Fruit fly (Drosophila melanogaster) whole organism, embryonic: Measurements from ENCODE around the gene Vinc.

Experiments
- ATbp ChIP-seq: fragments of 200-800 bp; sonication (Bioruptor generic); optimal IDR thresholded peaks from 2 replicates; lab custom pipeline; 2017; ENCODE audit warnings: missing biosample characterization, mild to moderate bottlenecking, missing genetic modification characterization, missing genetic modification reagents
- Atf-2 ChIP-seq: fragments of 200-800 bp; sonication (Bioruptor generic); optimal IDR thresholded peaks from 2 replicates; lab custom pipeline; 2016; ENCODE audit warnings: missing biosample characterization, missing genetic modification characterization
- Atf6 ChIP-seq: fragments of 200-800 bp; sonication (Bioruptor generic); IDR thresholded peaks from 2 replicates; pipeline ENCODE4 v1.3.6; 2022; ENCODE audit warnings: missing biosample characterization, missing genetic modification characterization
- CG11093 ChIP-seq: fragments of 200-800 bp; sonication (Bioruptor generic); IDR thresholded peaks from 3 replicates; pipeline ENCODE4 v1.3.6; 2022; ENCODE audit warnings: missing biosample characterization, missing genetic modification characterization
- CG11398 ChIP-seq: fragments of 200-800 bp; sonication (Bioruptor generic); optimal IDR thresholded peaks from 2 replicates; lab custom pipeline; 2016; ENCODE audit warnings: missing biosample characterization, missing genetic modification characterization
- CG1233 ChIP-seq: fragments of 200-800 bp; sonication (Bioruptor generic); optimal IDR thresholded peaks from 4 replicates; lab custom pipeline; 2018; ENCODE audit warnings: missing biosample characterization, mild to moderate bottlenecking, missing genetic modification characterization
- CG12744 ChIP-seq: fragments of 200-800 bp; sonication (Bioruptor generic); optimal IDR thresholded peaks from 2 replicates; lab custom pipeline; 2016; ENCODE audit warnings: missing biosample characterization, missing genetic modification characterization
- CG13296 ChIP-seq: fragments of 200-800 bp; sonication (Bioruptor generic); optimal IDR thresholded peaks from 3 replicates; lab custom pipeline; 2018; ENCODE audit warnings: missing biosample characterization, mild to moderate bottlenecking, missing genetic modification characterization
- CG13424 ChIP-seq: fragments of 200-800 bp; sonication (Bioruptor generic); optimal IDR thresholded peaks from 2 replicates; lab custom pipeline; 2019; ENCODE audit warnings: missing biosample characterization, mild to moderate bottlenecking, missing genetic modification characterization, moderate library complexity
- CG17361 ChIP-seq: fragments of 200-800 bp; sonication (Bioruptor generic); IDR thresholded peaks from 3 replicates; pipeline ENCODE4 v1.3.6; 2022; ENCODE audit warnings: missing biosample characterization, missing genetic modification characterization
- CG2875 ChIP-seq: fragments of 200-800 bp; sonication (Bioruptor generic); optimal IDR thresholded peaks from 2 replicates; lab custom pipeline; 2017; ENCODE audit warnings: missing biosample characterization, mild to moderate bottlenecking, missing genetic modification characterization, missing genetic modification reagents
- CG30403 ChIP-seq: fragments of 200-800 bp; sonication (Bioruptor generic); optimal IDR thresholded peaks from 3 replicates; lab custom pipeline; 2016; ENCODE audit warnings: missing biosample characterization, missing genetic modification characterization
- CG30431 ChIP-seq: fragments of 200-800 bp; sonication (Bioruptor generic); optimal IDR thresholded peaks from 2 replicates; lab custom pipeline; 2017; ENCODE audit warnings: missing biosample characterization, missing genetic modification characterization
- CG3407 ChIP-seq: fragments of 200-800 bp; sonication (Bioruptor generic); optimal IDR thresholded peaks from 2 replicates; lab custom pipeline; 2018; ENCODE audit warnings: missing biosample characterization, mild to moderate bottlenecking, missing genetic modification characterization
- CG34376 ChIP-seq: fragments of 200-800 bp; sonication (Bioruptor generic); optimal IDR thresholded peaks from 2 replicates; lab custom pipeline; 2018; ENCODE audit warnings: missing biosample characterization, mild to moderate bottlenecking, missing genetic modification characterization
- CG7745 ChIP-seq: fragments of 200-800 bp; sonication (Bioruptor generic); optimal IDR thresholded peaks from 2 replicates; lab custom pipeline; 2018; ENCODE audit warnings: missing biosample characterization, mild to moderate bottlenecking, missing genetic modification characterization, moderate library complexity
- CG7963 ChIP-seq: fragments of 200-800 bp; sonication (Bioruptor generic); IDR thresholded peaks from 3 replicates; pipeline ENCODE4 v1.3.6; 2022; ENCODE audit warnings: missing biosample characterization, missing genetic modification characterization; ENCODE audit not compliant: partially characterized antibody
- CG7987 ChIP-seq: fragments of 200-800 bp; sonication (Bioruptor generic); optimal IDR thresholded peaks from 2 replicates; lab custom pipeline; 2018; ENCODE audit warnings: missing biosample characterization, mild to moderate bottlenecking, missing genetic modification characterization, moderate library complexity
- CG8290 ChIP-seq, 3 experiments: fragments of 200-800 bp; sonication (Bioruptor generic); optimal IDR thresholded peaks; 2 replicates each; lab custom pipeline; 2016 to 2019; ENCODE audit warnings: missing biosample characterization in 3 of 3, missing genetic modification characterization in 3 of 3, mild to moderate bottlenecking in 2 of 3, moderate library complexity in 1 of 3
- CG8359 ChIP-seq: fragments of 200-800 bp; sonication (Bioruptor generic); optimal IDR thresholded peaks from 2 replicates; lab custom pipeline; 2017; ENCODE audit warnings: missing biosample characterization, mild to moderate bottlenecking, missing genetic modification characterization, borderline replicate concordance
- CG9215 ChIP-seq: fragments of 200-800 bp; sonication (Bioruptor generic); IDR thresholded peaks from 2 replicates; pipeline ENCODE4 v1.3.6; 2022; ENCODE audit warnings: missing biosample characterization, missing genetic modification characterization
- CkIIα-i1 ChIP-seq: fragments of 200-800 bp; sonication (Bioruptor generic); IDR thresholded peaks from 2 replicates; pipeline ENCODE4 v1.3.6; 2022; ENCODE audit warnings: missing biosample characterization, missing genetic modification characterization
- CrebB ChIP-seq: fragments of 200-800 bp; sonication (Bioruptor generic); optimal IDR thresholded peaks from 3 replicates; lab custom pipeline; 2018; ENCODE audit warnings: missing biosample characterization, mild to moderate bottlenecking, missing genetic modification characterization
- Deaf1 ChIP-seq: fragments of 200-800 bp; optimal IDR thresholded peaks from 3 replicates; lab custom pipeline; 2019; ENCODE audit warnings: missing biosample characterization, mild to moderate bottlenecking, missing genetic modification characterization, moderate library complexity
- Dll ChIP-seq: fragments of 200-800 bp; sonication (Bioruptor generic); IDR thresholded peaks from 4 replicates; pipeline ENCODE4 v1.3.6; 2022; ENCODE audit warnings: missing biosample characterization, missing genetic modification characterization; ENCODE audit not compliant: partially characterized antibody
- Drgx ChIP-seq: fragments of 200-800 bp; sonication (Bioruptor generic); IDR thresholded peaks from 2 replicates; pipeline ENCODE4 v1.3.6; 2022; ENCODE audit warnings: missing biosample characterization, missing genetic modification characterization
- HLH4C ChIP-seq: fragments of 200-800 bp; sonication (Bioruptor generic); IDR thresholded peaks from 3 replicates; pipeline ENCODE4 v1.3.6; 2022; ENCODE audit warnings: missing biosample characterization, missing genetic modification characterization; ENCODE audit not compliant: partially characterized antibody
- HLHmδ ChIP-seq: fragments of 200-800 bp; sonication (Bioruptor generic); optimal IDR thresholded peaks from 2 replicates; lab custom pipeline; 2018; ENCODE audit warnings: missing biosample characterization, mild to moderate bottlenecking, missing genetic modification characterization, moderate library complexity
- HmgZ ChIP-seq: fragments of 200-800 bp; sonication (Bioruptor generic); optimal IDR thresholded peaks from 2 replicates; lab custom pipeline; 2018; ENCODE audit warnings: missing biosample characterization, mild to moderate bottlenecking, missing genetic modification characterization
- Lpt ChIP-seq: fragments of >200 bp; optimal IDR thresholded peaks from 2 replicates; lab custom pipeline; 2018; ENCODE audit warnings: missing biosample characterization, missing genetic modification characterization
- Optix ChIP-seq: fragments of 200-800 bp; sonication (Bioruptor generic); IDR thresholded peaks from 3 replicates; pipeline ENCODE4 v1.3.6; 2022; ENCODE audit warnings: missing biosample characterization, missing genetic modification characterization
- Sox102F ChIP-seq: fragments of 200-800 bp; sonication (Bioruptor generic); optimal IDR thresholded peaks from 2 replicates; lab custom pipeline; 2018; ENCODE audit warnings: missing biosample characterization, mild to moderate bottlenecking, missing genetic modification characterization, moderate library complexity
- Ssrp ChIP-seq: fragments of 200-800 bp; sonication (Bioruptor generic); optimal IDR thresholded peaks from 2 replicates; lab custom pipeline; 2018; ENCODE audit warnings: missing biosample characterization, mild to moderate bottlenecking, missing genetic modification characterization, moderate library complexity
- Tbp ChIP-seq: fragments of >200 bp; optimal IDR thresholded peaks from 2 replicates; lab custom pipeline; 2018; ENCODE audit warnings: missing biosample characterization, missing genetic modification characterization
- ab ChIP-seq: fragments of 200-800 bp; sonication (Bioruptor generic); optimal IDR thresholded peaks from 2 replicates; lab custom pipeline; 2016; ENCODE audit warnings: missing biosample characterization, missing genetic modification characterization
- caup ChIP-seq: fragments of 200-800 bp; sonication (Bioruptor generic); optimal IDR thresholded peaks from 3 replicates; lab custom pipeline; 2017; ENCODE audit warnings: missing biosample characterization, mild to moderate bottlenecking, missing genetic modification characterization, moderate library complexity; ENCODE audit not compliant: severe bottlenecking
- da ChIP-seq: fragments of 200-800 bp; sonication (Bioruptor generic); optimal IDR thresholded peaks from 2 replicates; lab custom pipeline; 2016; ENCODE audit warnings: missing biosample characterization, missing genetic modification characterization
- dm ChIP-seq: fragments of 200-800 bp; sonication (Bioruptor generic); optimal IDR thresholded peaks from 3 replicates; lab custom pipeline; 2016; ENCODE audit warnings: missing biosample characterization, missing genetic modification characterization
- ftz-f1 ChIP-seq: fragments of 200-800 bp; sonication (Bioruptor generic); optimal IDR thresholded peaks from 2 replicates; lab custom pipeline; 2016; ENCODE audit warnings: missing biosample characterization, missing genetic modification characterization
- gcm ChIP-seq: fragments of 200-800 bp; sonication (Bioruptor generic); optimal IDR thresholded peaks from 2 replicates; lab custom pipeline; 2019; ENCODE audit warnings: missing biosample characterization, mild to moderate bottlenecking, missing genetic modification characterization, moderate library complexity
- lmd ChIP-seq: fragments of 200-800 bp; sonication (Bioruptor generic); IDR thresholded peaks from 2 replicates; pipeline ENCODE4 v1.3.6; 2022; ENCODE audit warnings: missing biosample characterization, missing genetic modification characterization
- luna ChIP-seq: fragments of 200-800 bp; sonication (Bioruptor generic); optimal IDR thresholded peaks from 2 replicates; lab custom pipeline; 2016; ENCODE audit warnings: missing biosample characterization, missing genetic modification characterization
- peb ChIP-seq: fragments of 200-800 bp; sonication (Bioruptor generic); IDR thresholded peaks from 2 replicates; pipeline ENCODE4 v1.3.6; 2022; ENCODE audit warnings: missing biosample characterization, missing genetic modification characterization
- pfk ChIP-seq: fragments of 200-800 bp; sonication (Bioruptor generic); optimal IDR thresholded peaks from 2 replicates; lab custom pipeline; 2018; ENCODE audit warnings: missing biosample characterization, mild to moderate bottlenecking, missing genetic modification characterization, moderate library complexity
- pzg ChIP-seq: fragments of 200-800 bp; sonication (Bioruptor generic); optimal IDR thresholded peaks from 3 replicates; lab custom pipeline; 2018; ENCODE audit warnings: missing biosample characterization, mild to moderate bottlenecking, missing genetic modification characterization, moderate library complexity
- row ChIP-seq: fragments of 200-800 bp; sonication (Bioruptor generic); IDR thresholded peaks from 3 replicates; pipeline ENCODE4 v1.3.6; 2022; ENCODE audit warnings: missing biosample characterization, missing genetic modification characterization
- sd ChIP-seq: fragments of 200-800 bp; sonication (Bioruptor generic); optimal IDR thresholded peaks from 3 replicates; lab custom pipeline; 2018; ENCODE audit warnings: missing biosample characterization, mild to moderate bottlenecking, missing genetic modification characterization, moderate library complexity
- sr ChIP-seq: fragments of 200-800 bp; sonication (Bioruptor generic); IDR thresholded peaks from 3 replicates; pipeline ENCODE4 v1.3.6; 2022; ENCODE audit warnings: missing biosample characterization, missing genetic modification characterization
- toy ChIP-seq: fragments of 200-800 bp; sonication (Bioruptor generic); IDR thresholded peaks from 2 replicates; pipeline ENCODE4 v1.3.6; 2022; ENCODE audit warnings: missing biosample characterization, missing genetic modification characterization
- twi ChIP-seq: fragments of 200-800 bp; optimal IDR thresholded peaks from 2 replicates; lab custom pipeline; 2019; ENCODE audit warnings: missing biosample characterization, mild to moderate bottlenecking, missing genetic modification characterization, moderate library complexity
- vvl ChIP-seq: fragments of 200-800 bp; sonication (Bioruptor generic); IDR thresholded peaks from 2 replicates; pipeline ENCODE4 v1.3.6; 2022; ENCODE audit warnings: missing biosample characterization, missing genetic modification characterization

Gene Vinc

dm6 chrX:2172420-2172827 is 49.9 kb downstream of the Vinc start, which contains the start of gene ND-B14.5A (continued):
- TF ChIP-seq CG1233 (GFP tag; lab: Kevin White, UChicago) (no peak), da (GFP tag; lab: Kevin White, UChicago) (no peak), ftz-f1 (GFP tag; lab: Kevin White, UChicago) (no peak), toy (no peak), Dll (GFP tag; lab: Robert Waterston, UW) (peak; percentile 92), sd (tag; lab: Kevin White, UChicago) (no peak), CG13296 (GFP tag; lab: Kevin White, UChicago) (no peak), dm (GFP tag; lab: Kevin White, UChicago) (no peak), CG9215 (GFP tag; lab: Robert Waterston, UW) (no peak), CG2875 (no peak), vvl (peak; percentile 22; the same call in 1 of the 2 replicates), ab (no peak), Lpt (GFP tag; lab: Kevin White, UChicago) (no peak), ATbp (GFP tag; lab: Kevin White, UChicago) (no peak), lmd (no peak), CG3407 (GFP tag; lab: Kevin White, UChicago) (no peak), CG34376 (GFP tag; lab: Kevin White, UChicago) (no peak), Sox102F (GFP tag; lab: Kevin White, UChicago) (no peak), peb (GFP tag; lab: Robert Waterston, UW) (no peak), CG8290 (GFP tag; optimal IDR thresholded peaks at IDR 0.05; lab: Kevin White, UChicago) (no peak), CG8290 (tag; optimal IDR thresholded peaks at IDR 0.05; lab: Kevin White, UChicago) (peak in 1 of 2 experiments; percentile 27), Drgx (GFP tag; lab: Robert Waterston, UW) (no peak), CG12744 (GFP tag; lab: Kevin White, UChicago) (no peak), Atf-2 (GFP tag; lab: Kevin White, UChicago) (no peak), luna (GFP tag; lab: Kevin White, UChicago) (no peak), HLHmδ (GFP tag; lab: Kevin White, UChicago) (no peak), CG8359 (GFP tag; lab: Kevin White, UChicago) (no peak), HmgZ (peak; percentile 48), CG7745 (tag; lab: Kevin White, UChicago) (no peak), twi (tag; lab: Kevin White, UChicago) (no peak), row (peak; percentile 23; the same call in 1 of the 3 replicates), CG13424 (tag; lab: Kevin White, UChicago) (no peak), pfk (no peak), pzg (GFP tag; lab: Kevin White, UChicago) (peak; percentile 78), gcm (GFP tag; lab: Kevin White, UChicago) (no peak), HLH4C (peak; percentile 98), CrebB (tag; lab: Kevin White, UChicago) (no peak), CG11093 (GFP tag; lab: Robert Waterston, UW) (no peak), sr (GFP tag; lab: Robert Waterston, UW) (no peak), CG30431 (GFP tag; lab: Kevin White, UChicago) (no peak), Atf6 (no peak), CG7987 (GFP tag; lab: Kevin White, UChicago) (no peak), Ssrp (tag; lab: Kevin White, UChicago) (no peak), CG7963 (GFP tag; lab: Robert Waterston, UW) (peak; percentile 95), CG11398 (GFP tag; lab: Kevin White, UChicago) (no peak), CG30403 (GFP tag; lab: Kevin White, UChicago) (no peak), Tbp (GFP tag; lab: Kevin White, UChicago) (no peak), Deaf1 (tag; lab: Kevin White, UChicago) (no peak), caup (GFP tag; lab: Kevin White, UChicago) (no peak), CkIIα-i1 (GFP tag; lab: Robert Waterston, UW) (no peak), CG17361 (no peak), Optix (GFP tag; lab: Robert Waterston, UW) (no peak)
